Worm (Caenorhabditis elegans) whole organism, L2 larva: ENCODE measurements around the gene rev-3.

ENCODE experiments used
- ceh-16 ChIP-seq: fragments of 150-350 bp; optimal IDR thresholded peaks from 2 replicates; lab custom pipeline; 2014; ENCODE audit warnings: missing biosample characterization, missing genetic modification characterization
- ceh-82 ChIP-seq: fragments of 150-350 bp; optimal IDR thresholded peaks from 2 replicates; lab custom pipeline; 2014; ENCODE audit warnings: missing biosample characterization, missing genetic modification characterization

- TF ChIP-seq ceh-82 (tag; lab: Kevin White, UChicago) (no peak), ceh-16 (no peak)
Observed at ce11 chrIII:5822816-5823215, 32.4 kb upstream of the rev-3 start.
